Fruit fly (Drosophila melanogaster) whole organism, embryonic: Measurements from ENCODE around the gene CG32855.
A peak's percentile ranks its signal among the peaks of the same experiment; 100 is the strongest.

Experiments used
- ATbp ChIP-seq: fragments of 200-800 bp; sonication (Bioruptor generic); optimal IDR thresholded peaks from 2 replicates; lab custom pipeline; 2017; ENCODE audit warnings: missing biosample characterization, mild to moderate bottlenecking, missing genetic modification characterization, missing genetic modification reagents
- C15 ChIP-seq: fragments of 200-800 bp; sonication (Bioruptor generic); IDR thresholded peaks from 3 replicates; pipeline ENCODE4 v1.3.6; 2022; ENCODE audit warnings: missing biosample characterization, missing genetic modification characterization
- CG1024 ChIP-seq: fragments of 200-800 bp; sonication (Bioruptor generic); IDR thresholded peaks from 2 replicates; pipeline ENCODE4 v1.3.6; 2022; ENCODE audit warnings: missing biosample characterization, missing genetic modification characterization
- CG11085 ChIP-seq: fragments of 200-800 bp; sonication (Bioruptor generic); IDR thresholded peaks from 2 replicates; pipeline ENCODE4 v1.3.6; 2022; ENCODE audit warnings: missing biosample characterization, missing genetic modification characterization
- CG15011 ChIP-seq: fragments of 200-800 bp; sonication (Bioruptor generic); optimal IDR thresholded peaks from 3 replicates; lab custom pipeline; 2018; ENCODE audit warnings: missing biosample characterization, mild to moderate bottlenecking, missing genetic modification characterization
- CG15269 ChIP-seq: fragments of 200-800 bp; sonication (Bioruptor generic); optimal IDR thresholded peaks from 2 replicates; lab custom pipeline; 2018; ENCODE audit warnings: missing biosample characterization, mild to moderate bottlenecking, missing genetic modification characterization, moderate library complexity
- CG1603 ChIP-seq: fragments of 200-800 bp; sonication (Bioruptor generic); optimal IDR thresholded peaks from 2 replicates; lab custom pipeline; 2019; ENCODE audit warnings: missing biosample characterization, mild to moderate bottlenecking, missing genetic modification characterization, moderate library complexity
- CG16813 ChIP-seq: fragments of 200-800 bp; sonication (Bioruptor generic); IDR thresholded peaks from 3 replicates; pipeline ENCODE4 v1.3.6; 2022; ENCODE audit warnings: missing biosample characterization, missing genetic modification characterization; ENCODE audit not compliant: partially characterized antibody
- CG18011 ChIP-seq: fragments of 200-800 bp; sonication (Bioruptor generic); optimal IDR thresholded peaks from 2 replicates; lab custom pipeline; 2017; ENCODE audit warnings: missing biosample characterization, missing genetic modification characterization, mild to moderate bottlenecking, moderate library complexity, missing genotype
- CG30403 ChIP-seq: fragments of 200-800 bp; sonication (Bioruptor generic); optimal IDR thresholded peaks from 3 replicates; lab custom pipeline; 2016; ENCODE audit warnings: missing biosample characterization, missing genetic modification characterization
- CG33557 ChIP-seq: fragments of 200-800 bp; sonication (Bioruptor generic); optimal IDR thresholded peaks from 2 replicates; lab custom pipeline; 2019; ENCODE audit warnings: missing biosample characterization, mild to moderate bottlenecking, missing genetic modification characterization, moderate library complexity
- CG43689 ChIP-seq: fragments of 200-800 bp; sonication (Bioruptor generic); IDR thresholded peaks from 2 replicates; pipeline ENCODE4 v1.3.6; 2022; ENCODE audit warnings: missing biosample characterization, missing genetic modification characterization
- CG5180 ChIP-seq: fragments of 200-800 bp; sonication (Bioruptor generic); optimal IDR thresholded peaks from 3 replicates; lab custom pipeline; 2017; ENCODE audit warnings: missing biosample characterization, missing genetic modification characterization, mild to moderate bottlenecking, moderate library complexity, missing genetic modification reagents
- CG6254 ChIP-seq: fragments of 200-800 bp; sonication (Bioruptor generic); optimal IDR thresholded peaks from 3 replicates; lab custom pipeline; 2017; ENCODE audit warnings: mild to moderate bottlenecking, missing biosample characterization, missing genetic modification reagents, missing genetic modification characterization
- CG7271 ChIP-seq: fragments of 200-800 bp; sonication (Bioruptor generic); optimal IDR thresholded peaks from 2 replicates; lab custom pipeline; 2018; ENCODE audit warnings: missing biosample characterization, mild to moderate bottlenecking, missing genetic modification characterization, moderate library complexity
- CG8478 ChIP-seq: fragments of >200 bp; optimal IDR thresholded peaks from 2 replicates; lab custom pipeline; 2018
- CG9609 ChIP-seq: fragments of 200-800 bp; sonication (Bioruptor generic); optimal IDR thresholded peaks from 3 replicates; lab custom pipeline; 2016; ENCODE audit warnings: missing biosample characterization, missing genetic modification characterization
- CG9876 ChIP-seq: fragments of 200-800 bp; sonication (Bioruptor generic); optimal IDR thresholded peaks from 2 replicates; lab custom pipeline; 2016; ENCODE audit warnings: missing biosample characterization, missing genetic modification characterization
- E2f1 ChIP-seq: fragments of 200-800 bp; sonication (Bioruptor generic); IDR thresholded peaks from 2 replicates; pipeline ENCODE4 v1.3.6; 2022; ENCODE audit warnings: missing biosample characterization, missing genetic modification characterization
- Gug ChIP-seq: fragments of 200-800 bp; sonication (Bioruptor generic); IDR thresholded peaks from 4 replicates; pipeline ENCODE4 v1.3.6; 2022; ENCODE audit warnings: missing biosample characterization, missing genetic modification characterization
- Lhr ChIP-seq: fragments of 200-800 bp; sonication (Bioruptor generic); optimal IDR thresholded peaks from 3 replicates; lab custom pipeline; 2017; ENCODE audit warnings: mild to moderate bottlenecking, missing biosample characterization, missing genetic modification reagents, missing genetic modification characterization
- Side ChIP-seq: fragments of 200-800 bp; sonication (Bioruptor generic); optimal IDR thresholded peaks from 2 replicates; lab custom pipeline; 2016; ENCODE audit warnings: missing biosample characterization, missing genetic modification characterization
- Sin3A ChIP-seq: fragments of >200 bp; optimal IDR thresholded peaks from 2 replicates; lab custom pipeline; 2018
- Tbp ChIP-seq: fragments of >200 bp; optimal IDR thresholded peaks from 2 replicates; lab custom pipeline; 2018; ENCODE audit warnings: missing biosample characterization, missing genetic modification characterization
- Xrp1 ChIP-seq: fragments of 200-800 bp; sonication (Bioruptor generic); IDR thresholded peaks from 2 replicates; pipeline ENCODE4 v1.3.6; 2022; ENCODE audit warnings: missing biosample characterization, missing genetic modification characterization
- amos ChIP-seq: fragments of 200-800 bp; sonication (Bioruptor generic); IDR thresholded peaks from 2 replicates; pipeline ENCODE4 v1.3.6; 2022; ENCODE audit warnings: missing biosample characterization, missing genetic modification characterization; ENCODE audit not compliant: partially characterized antibody
- cas ChIP-seq: fragments of 200-800 bp; sonication (Bioruptor generic); IDR thresholded peaks from 2 replicates; pipeline ENCODE4 v1.3.6; 2022; ENCODE audit warnings: missing biosample characterization, missing genetic modification characterization
- chif ChIP-seq, 2 experiments: fragments of 200-800 bp; sonication (Bioruptor generic); optimal IDR thresholded peaks; 3 replicates each; lab custom pipeline; 2016; ENCODE audit warnings: missing biosample characterization in 2 of 2, missing genetic modification characterization in 2 of 2
- crp ChIP-seq, 2 experiments: fragments of 200-800 bp; sonication (Bioruptor generic); optimal IDR thresholded peaks; 2 replicates in 1 of 2; 3 replicates in 1 of 2; lab custom pipeline; 2017; ENCODE audit warnings: missing biosample characterization in 2 of 2, missing genetic modification characterization in 2 of 2, mild to moderate bottlenecking in 1 of 2, moderate library complexity in 1 of 2
- dimm ChIP-seq: fragments of 200-800 bp; sonication (Bioruptor generic); IDR thresholded peaks from 2 replicates; pipeline ENCODE4 v1.3.6; 2022; ENCODE audit warnings: missing biosample characterization, missing genetic modification characterization
- ems ChIP-seq: fragments of 200-800 bp; sonication (Bioruptor generic); optimal IDR thresholded peaks from 3 replicates; lab custom pipeline; 2016; ENCODE audit warnings: missing biosample characterization, missing genetic modification characterization
- eyg ChIP-seq: fragments of 200-800 bp; sonication (Bioruptor generic); optimal IDR thresholded peaks from 3 replicates; lab custom pipeline; 2016; ENCODE audit warnings: missing biosample characterization, missing genetic modification characterization
- fd96Cb ChIP-seq: fragments of 200-800 bp; sonication (Bioruptor generic); optimal IDR thresholded peaks from 2 replicates; lab custom pipeline; 2018; ENCODE audit warnings: missing biosample characterization, mild to moderate bottlenecking, missing genetic modification characterization, moderate library complexity
- fu2 ChIP-seq: fragments of 200-800 bp; sonication (Bioruptor generic); optimal IDR thresholded peaks from 2 replicates; lab custom pipeline; 2016; ENCODE audit warnings: missing biosample characterization, missing genetic modification characterization
- gsb ChIP-seq: fragments of 200-800 bp; sonication (Bioruptor generic); IDR thresholded peaks from 2 replicates; pipeline ENCODE4 v1.3.6; 2022; ENCODE audit warnings: missing biosample characterization, missing genetic modification characterization
- ham ChIP-seq: fragments of 200-800 bp; sonication (Bioruptor generic); IDR thresholded peaks from 2 replicates; pipeline ENCODE4 v1.3.6; 2022; ENCODE audit warnings: missing biosample characterization, missing genetic modification characterization
- hkb ChIP-seq, 2 experiments: fragments of 200-800 bp in 1 of 2; fragments of >200 bp in 1 of 2; sonication (Bioruptor generic) in 1 of 2; IDR thresholded peaks in 1 of 2; optimal IDR thresholded peaks in 1 of 2; 2 replicates each; pipeline versions ENCODE4 v1.3.6 to Lab custom; 2017 to 2022; ENCODE audit warnings: missing biosample characterization in 1 of 2, missing genetic modification characterization in 1 of 2
- ind ChIP-seq: fragments of 200-800 bp; sonication (Bioruptor generic); optimal IDR thresholded peaks from 3 replicates; lab custom pipeline; 2016; ENCODE audit warnings: missing biosample characterization, missing genetic modification characterization
- inv ChIP-seq: fragments of 200-800 bp; sonication (Bioruptor generic); IDR thresholded peaks from 2 replicates; pipeline ENCODE4 v1.3.6; 2022; ENCODE audit warnings: missing biosample characterization, missing genetic modification characterization; ENCODE audit not compliant: partially characterized antibody
- kni ChIP-seq: fragments of 200-800 bp; sonication (Bioruptor generic); optimal IDR thresholded peaks from 3 replicates; lab custom pipeline; 2017; ENCODE audit warnings: mild to moderate bottlenecking, missing biosample characterization, missing genetic modification reagents, missing genetic modification characterization
- lola ChIP-seq, 3 experiments: fragments of >200 bp in 2 of 3; fragments of 200-800 bp in 1 of 3; sonication (Bioruptor generic) in 1 of 3; optimal IDR thresholded peaks; 2 replicates each; lab custom pipeline; 2017 to 2019; ENCODE audit warnings: missing biosample characterization in 3 of 3, missing genetic modification characterization in 3 of 3, mild to moderate bottlenecking in 1 of 3, moderate library complexity in 1 of 3
- nmo ChIP-seq: fragments of 200-800 bp; sonication (Bioruptor generic); optimal IDR thresholded peaks from 2 replicates; lab custom pipeline; 2018; ENCODE audit warnings: missing biosample characterization, mild to moderate bottlenecking, missing genetic modification characterization, moderate library complexity
- sens ChIP-seq: fragments of 200-800 bp; sonication (Bioruptor generic); peaks from one replicate; lab custom pipeline; 2016; ENCODE audit warnings: missing biosample characterization, missing genetic modification characterization
- ssp ChIP-seq: fragments of 200-800 bp; sonication (Bioruptor generic); IDR thresholded peaks from 2 replicates; pipeline ENCODE4 v1.3.6; 2022; ENCODE audit warnings: missing biosample characterization, missing genetic modification characterization
- tap ChIP-seq: fragments of 200-800 bp; optimal IDR thresholded peaks from 3 replicates; lab custom pipeline; 2019; ENCODE audit warnings: missing biosample characterization, mild to moderate bottlenecking, missing genetic modification characterization, moderate library complexity
- tx ChIP-seq: fragments of 200-800 bp; sonication (Bioruptor generic); optimal IDR thresholded peaks from 2 replicates; lab custom pipeline; 2016; ENCODE audit warnings: missing biosample characterization, missing genetic modification characterization
- wdn ChIP-seq: fragments of 200-800 bp; sonication (Bioruptor generic); IDR thresholded peaks from 2 replicates; pipeline ENCODE4 v1.3.6; 2022; ENCODE audit warnings: missing biosample characterization, missing genetic modification characterization
- z ChIP-seq: fragments of 200-800 bp; sonication (Bioruptor generic); IDR thresholded peaks from 3 replicates; pipeline ENCODE4 v1.3.6; 2022; ENCODE audit warnings: missing biosample characterization, missing genetic modification characterization
- zen ChIP-seq: fragments of 200-800 bp; sonication (Bioruptor generic); optimal IDR thresholded peaks from 3 replicates; lab custom pipeline; 2018; ENCODE audit warnings: missing biosample characterization, mild to moderate bottlenecking, missing genetic modification characterization, moderate library complexity

The CG32855 gene

DNA sequence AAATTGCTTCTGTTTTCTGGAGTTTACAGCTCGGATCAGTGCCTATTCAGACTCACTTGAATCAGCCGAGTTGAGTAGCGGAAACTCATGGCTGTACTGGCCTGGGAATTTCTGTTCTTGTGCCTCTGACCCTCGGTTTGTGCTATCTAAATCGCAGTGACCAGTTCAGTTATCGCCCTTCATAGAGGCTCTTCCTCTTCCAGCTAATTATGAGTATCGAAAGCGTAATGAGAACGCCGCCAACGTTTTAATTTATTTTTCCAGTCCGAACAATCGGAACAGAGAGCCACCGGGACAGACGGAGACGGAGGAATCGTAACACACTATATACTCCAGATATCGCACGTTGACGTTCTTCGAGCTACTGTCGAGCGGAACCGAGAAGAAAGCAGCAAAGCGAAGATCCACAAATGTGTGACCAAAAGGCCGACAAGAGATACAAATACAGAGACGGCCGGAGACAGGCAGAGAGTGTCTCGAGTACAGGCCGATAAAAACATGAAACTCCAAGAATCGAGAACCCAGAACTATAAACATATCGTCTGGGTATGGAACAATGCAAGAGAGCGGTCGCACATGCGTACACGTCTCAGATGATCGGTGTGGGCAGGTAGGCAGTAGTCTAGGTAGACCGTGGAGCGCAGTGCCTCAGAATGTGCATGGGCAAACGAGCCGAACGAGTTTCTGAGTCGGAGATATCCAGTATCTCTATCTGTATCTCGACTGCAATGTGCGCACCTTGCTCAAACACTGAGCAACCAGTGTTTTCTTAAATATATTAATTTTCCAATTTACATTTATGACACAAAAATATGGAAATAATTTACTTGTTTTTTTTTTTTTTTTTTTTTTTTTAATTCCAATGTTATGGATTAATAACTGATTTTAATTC is 8.9 kb downstream of the CG32855 start (continued):
- TF ChIP-seq E2f1 (GFP tag; lab: Robert Waterston, UW) (peak; percentile 82), eyg (GFP tag; lab: Kevin White, UChicago) (no peak), kni (GFP tag; lab: Kevin White, UChicago) (peak; percentile 94), Side (GFP tag; lab: Kevin White, UChicago) (no peak), ham (GFP tag; lab: Robert Waterston, UW) (no peak), crp (GFP tag; optimal IDR thresholded peaks at IDR 0.05; lab: Kevin White, UChicago) (no peak), Gug (GFP tag; lab: Robert Waterston, UW) (peak; percentile 21; the same call in 1 of the 4 replicates), CG7271 (tag; lab: Kevin White, UChicago) (no peak), nmo (GFP tag; lab: Kevin White, UChicago) (peak; percentile 64), ind (peak; percentile 56), fu2 (no peak), CG33557 (peak; percentile 56), CG8478 (no peak), dimm (GFP tag; lab: Robert Waterston, UW) (peak; percentile 46), hkb (optimal IDR thresholded peaks at IDR 0.05; lab: Kevin White, UChicago) (no peak), hkb (GFP tag; IDR thresholded peaks at IDR 0.05; lab: Robert Waterston, UW) (peak; percentile 91), ems (GFP tag; lab: Kevin White, UChicago) (peak; percentile 36), Xrp1 (peak; percentile 96), chif (GFP tag; optimal IDR thresholded peaks at IDR 0.05; lab: Kevin White, UChicago) (peak in 1 of 2 experiments; percentile 70), Lhr (no peak), CG1024 (peak; percentile 68), CG11085 (GFP tag; lab: Robert Waterston, UW) (no peak), sens (GFP tag; lab: Kevin White, UChicago) (peak; percentile 96), CG9876 (GFP tag; lab: Kevin White, UChicago) (no peak), CG6254 (GFP tag; lab: Kevin White, UChicago) (peak; percentile 63), Tbp (GFP tag; lab: Kevin White, UChicago) (no peak), CG15269 (tag; lab: Kevin White, UChicago) (no peak), ATbp (peak; percentile 51), amos (GFP tag; lab: Robert Waterston, UW) (no peak), fd96Cb (tag; lab: Kevin White, UChicago) (peak; percentile 53), cas (no peak), ssp (GFP tag; lab: Robert Waterston, UW) (peak; percentile 40; the same call in 1 of the 2 replicates), Sin3A (lab: Kevin White, UChicago) (no peak), CG43689 (GFP tag; lab: Robert Waterston, UW) (0 out of 2 replicates have a peak, but pooled peaks have one; percentile 17), tx (GFP tag; lab: Kevin White, UChicago) (no peak), gsb (no peak), inv (GFP tag; lab: Robert Waterston, UW) (no peak), tap (tag; lab: Kevin White, UChicago) (peak; percentile 71), CG5180 (no peak), CG16813 (GFP tag; lab: Robert Waterston, UW) (no peak), wdn (GFP tag; lab: Robert Waterston, UW) (no peak), CG15011 (no peak), CG18011 (GFP tag; lab: Kevin White, UChicago) (peak; percentile 25), CG30403 (GFP tag; lab: Kevin White, UChicago) (peak; percentile 83), zen (tag; lab: Kevin White, UChicago) (peak; percentile 69), z (GFP tag; lab: Robert Waterston, UW) (0 out of 3 replicates have a peak, but pooled peaks have one; percentile 53), C15 (GFP tag; lab: Robert Waterston, UW) (no peak), CG1603 (tag; lab: Kevin White, UChicago) (no peak), lola (GFP tag; optimal IDR thresholded peaks at IDR 0.05; lab: Kevin White, UChicago) (peak in 1 of 3 experiments; percentile 72), CG9609 (no peak)
